Worm (Caenorhabditis elegans) whole organism, L4 larva: ENCODE data around the gene col-43.

ENCODE experiments used
- F26F4.8 ChIP-seq: fragments of 200-800 bp; sonication (Bioruptor generic); conservative IDR thresholded peaks from 2 replicates; pipeline ENCODE4 v1.3.6; 2022; ENCODE audit warnings: missing genetic modification characterization, missing compliant biosample characterization
- F37D6.2 ChIP-seq: sonication (generic microtip); optimal IDR thresholded peaks from 2 replicates; lab custom pipeline; 2016; ENCODE audit warnings: mild to moderate bottlenecking, missing genetic modification characterization, missing compliant biosample characterization
- F49E8.2 ChIP-seq: sonication (generic microtip); optimal IDR thresholded peaks from 2 replicates; lab custom pipeline; 2016; ENCODE audit warnings: missing compliant biosample characterization, mild to moderate bottlenecking, missing genetic modification characterization, borderline replicate concordance
- R02D3.7 ChIP-seq: fragments of 150-350 bp; sonication (generic microtip); optimal IDR thresholded peaks from 3 replicates; lab custom pipeline; 2014; ENCODE audit warnings: missing biosample characterization, missing genetic modification characterization
- T20F7.1 ChIP-seq: fragments of 200-800 bp; sonication (Bioruptor generic); optimal IDR thresholded peaks from 2 replicates; lab custom pipeline; 2018; ENCODE audit warnings: mild to moderate bottlenecking, missing genetic modification characterization, missing compliant biosample characterization
- Y105C5A.15 ChIP-seq: fragments of 200-800 bp; sonication (Bioruptor generic); IDR thresholded peaks from 2 replicates; pipeline ENCODE4 v1.3.6; 2022; ENCODE audit warnings: missing genetic modification characterization, missing compliant biosample characterization
- Y5F2A.4 ChIP-seq: fragments of 200-800 bp; sonication (Bioruptor generic); optimal IDR thresholded peaks from 2 replicates; lab custom pipeline; 2018; ENCODE audit warnings: mild to moderate bottlenecking, missing genetic modification characterization, missing compliant biosample characterization
- ZK546.5 ChIP-seq, 2 experiments: sonication (generic microtip); optimal IDR thresholded peaks; 2 replicates each; lab custom pipeline; 2017; ENCODE audit warnings: missing biosample characterization in 2 of 2, missing genetic modification characterization in 2 of 2
- aly-2 ChIP-seq: sonication (generic microtip); optimal IDR thresholded peaks from 2 replicates; lab custom pipeline; 2018; ENCODE audit warnings: missing biosample characterization, missing genetic modification characterization
- ama-1 ChIP-seq: fragments of 150-350 bp; optimal IDR thresholded peaks from 2 replicates; lab custom pipeline; 2014; ENCODE audit warnings: inconsistent platforms, mixed read lengths
- arid-1 ChIP-seq: fragments of 200-800 bp; sonication (Bioruptor generic); conservative IDR thresholded peaks from 2 replicates; pipeline ENCODE4 v1.3.6; 2022; ENCODE audit warnings: missing genetic modification reagents, missing genetic modification characterization, missing compliant biosample characterization
- ceh-28 ChIP-seq: fragments of 150-350 bp; optimal IDR thresholded peaks from 2 replicates; lab custom pipeline; 2014; ENCODE audit warnings: missing biosample characterization, missing genetic modification reagents, missing genetic modification characterization
- ceh-32 ChIP-seq: sonication (generic microtip); optimal IDR thresholded peaks from 2 replicates; lab custom pipeline; 2016; ENCODE audit warnings: mild to moderate bottlenecking, missing genetic modification characterization, missing compliant biosample characterization; ENCODE audit not compliant: poor library complexity
- cey-2 ChIP-seq: sonication (generic microtip); optimal IDR thresholded peaks from 3 replicates; lab custom pipeline; 2017; ENCODE audit warnings: missing genetic modification characterization, mild to moderate bottlenecking, missing compliant biosample characterization, antibody characterized with exemption, borderline replicate concordance; ENCODE audit not compliant: insufficient read depth
- daf-12 ChIP-seq: fragments of 150-350 bp; optimal IDR thresholded peaks from 2 replicates; lab custom pipeline; 2014; ENCODE audit warnings: missing biosample characterization, missing genetic modification reagents, missing genetic modification characterization
- daf-19 ChIP-seq: fragments of 200-800 bp; sonication (Bioruptor generic); conservative IDR thresholded peaks from 2 replicates; pipeline ENCODE4 v1.3.6; 2022; ENCODE audit warnings: missing genetic modification characterization, missing compliant biosample characterization
- dmd-6 ChIP-seq: fragments of 200-800 bp; sonication (Bioruptor generic); IDR thresholded peaks from 2 replicates; pipeline ENCODE4 v1.3.6; 2022; ENCODE audit warnings: missing genetic modification reagents, missing genetic modification characterization, missing compliant biosample characterization
- dmd-9 ChIP-seq: fragments of 200-800 bp; sonication (Bioruptor generic); IDR thresholded peaks from 2 replicates; pipeline ENCODE4 v1.3.6; 2022; ENCODE audit warnings: missing genetic modification reagents, missing genetic modification characterization, missing compliant biosample characterization
- dpl-1 ChIP-seq: fragments of 150-350 bp; optimal IDR thresholded peaks from 2 replicates; lab custom pipeline; 2014; ENCODE audit warnings: missing biosample characterization, missing genetic modification reagents, missing genetic modification characterization
- dve-1 ChIP-seq: sonication (generic microtip); optimal IDR thresholded peaks from 2 replicates; lab custom pipeline; 2017; ENCODE audit warnings: antibody characterized with exemption, mild to moderate bottlenecking, missing genetic modification characterization, missing compliant biosample characterization; ENCODE audit not compliant: insufficient read depth
- egl-27 ChIP-seq: sonication (generic microtip); optimal IDR thresholded peaks from 3 replicates; lab custom pipeline; 2017; ENCODE audit warnings: missing biosample characterization, missing genetic modification reagents, missing genetic modification characterization
- gei-8 ChIP-seq: fragments of 200-800 bp; sonication (Bioruptor generic); optimal IDR thresholded peaks from 2 replicates; lab custom pipeline; 2018; ENCODE audit warnings: mild to moderate bottlenecking, missing genetic modification characterization, missing compliant biosample characterization
- hlh-30 ChIP-seq: sonication (generic microtip); optimal IDR thresholded peaks from 2 replicates; lab custom pipeline; 2017; ENCODE audit warnings: antibody characterized with exemption, mild to moderate bottlenecking, missing genetic modification characterization, missing compliant biosample characterization; ENCODE audit not compliant: insufficient read depth
- hmg-1.1 ChIP-seq: fragments of 200-800 bp; sonication (Bioruptor generic); IDR thresholded peaks from 2 replicates; pipeline ENCODE4 v1.3.6; 2022; ENCODE audit warnings: missing genetic modification reagents, missing genetic modification characterization, missing compliant biosample characterization
- lim-7 ChIP-seq: fragments of 200-800 bp; sonication (Bioruptor generic); IDR thresholded peaks from 2 replicates; pipeline ENCODE4 v1.3.6; 2022; ENCODE audit warnings: missing genetic modification characterization, missing compliant biosample characterization
- lin-1 ChIP-seq: fragments of 200-800 bp; sonication (Bioruptor generic); IDR thresholded peaks from 2 replicates; pipeline ENCODE4 v1.3.6; 2022; ENCODE audit warnings: missing genetic modification reagents, missing genetic modification characterization, missing compliant biosample characterization
- lin-13 ChIP-seq: fragments of 150-350 bp; optimal IDR thresholded peaks from 2 replicates; lab custom pipeline; 2014; ENCODE audit warnings: missing biosample characterization, missing genetic modification reagents, missing genetic modification characterization
- madf-9 ChIP-seq: fragments of 200-800 bp; sonication (Bioruptor generic); conservative IDR thresholded peaks from 2 replicates; pipeline ENCODE4 v1.3.6; 2022; ENCODE audit warnings: missing genetic modification reagents, missing genetic modification characterization, missing compliant biosample characterization
- mdl-1 ChIP-seq, 2 experiments: fragments of 150-350 bp in 1 of 2; sonication (generic microtip) in 1 of 2; optimal IDR thresholded peaks; 2 replicates each; lab custom pipeline; 2014 to 2017; ENCODE audit warnings: missing biosample characterization in 2 of 2, missing genetic modification characterization in 2 of 2
- mdt-29 ChIP-seq: fragments of 200-800 bp; sonication (Bioruptor generic); IDR thresholded peaks from 2 replicates; pipeline ENCODE4 v1.3.6; 2022; ENCODE audit warnings: missing genetic modification reagents, missing genetic modification characterization, missing compliant biosample characterization
- mep-1 ChIP-seq: fragments of 150-350 bp; sonication (generic microtip); optimal IDR thresholded peaks from 3 replicates; lab custom pipeline; 2014; ENCODE audit warnings: missing biosample characterization, missing genetic modification characterization
- mxl-3 ChIP-seq: fragments of 200-800 bp; sonication (Bioruptor generic); optimal IDR thresholded peaks from 2 replicates; lab custom pipeline; 2018; ENCODE audit warnings: mild to moderate bottlenecking, missing genetic modification characterization, missing compliant biosample characterization
- nhr-111 ChIP-seq: fragments of 200-800 bp; sonication (Bioruptor generic); optimal IDR thresholded peaks from 2 replicates; lab custom pipeline; 2018; ENCODE audit warnings: mild to moderate bottlenecking, missing genetic modification characterization, missing compliant biosample characterization
- nhr-237 ChIP-seq: sonication (generic microtip); optimal IDR thresholded peaks from 2 replicates; lab custom pipeline; 2017; ENCODE audit warnings: missing biosample characterization, missing genetic modification characterization
- nhr-48 ChIP-seq: sonication (generic microtip); optimal IDR thresholded peaks from 2 replicates; lab custom pipeline; 2016; ENCODE audit warnings: mild to moderate bottlenecking, missing genetic modification characterization, missing compliant biosample characterization
- nhr-77 ChIP-seq: fragments of 150-350 bp; optimal IDR thresholded peaks from 2 replicates; lab custom pipeline; 2014; ENCODE audit warnings: missing biosample characterization, missing genetic modification characterization
- php-3 ChIP-seq: fragments of 200-800 bp; sonication (Bioruptor generic); IDR thresholded peaks from 2 replicates; pipeline ENCODE4 v1.3.6; 2022; ENCODE audit warnings: missing genetic modification reagents, missing genetic modification characterization, missing compliant biosample characterization
- saeg-2 ChIP-seq: fragments of 200-800 bp; sonication (Bioruptor generic); IDR thresholded peaks from 2 replicates; pipeline ENCODE4 v1.3.6; 2022; ENCODE audit warnings: missing genetic modification reagents, missing genetic modification characterization, missing compliant biosample characterization
- sdz-12 ChIP-seq: fragments of 200-800 bp; sonication (Bioruptor generic); optimal IDR thresholded peaks from 2 replicates; lab custom pipeline; 2018; ENCODE audit warnings: mild to moderate bottlenecking, missing genetic modification characterization, missing compliant biosample characterization
- set-16 ChIP-seq: fragments of 200-800 bp; sonication (Bioruptor generic); IDR thresholded peaks from 2 replicates; pipeline ENCODE4 v1.3.6; 2022; ENCODE audit warnings: missing genetic modification reagents, missing genetic modification characterization, missing compliant biosample characterization
- spr-1 ChIP-seq: sonication (generic microtip); optimal IDR thresholded peaks from 2 replicates; lab custom pipeline; 2016; ENCODE audit warnings: mild to moderate bottlenecking, missing genetic modification characterization, missing compliant biosample characterization
- unc-62 ChIP-seq, 3 experiments: fragments of 150-350 bp in 1 of 3; sonication (generic microtip); optimal IDR thresholded peaks in 2 of 3; peaks in 1 of 3; 1 replicate in 1 of 3; 2 replicates in 2 of 3; lab custom pipeline; 2014 to 2017; ENCODE audit warnings: missing biosample characterization in 3 of 3, missing genetic modification characterization in 3 of 3, missing genetic modification reagents in 3 of 3, missing genotype in 1 of 3
- zag-1 ChIP-seq: fragments of 150-350 bp; optimal IDR thresholded peaks from 2 replicates; lab custom pipeline; 2014; ENCODE audit warnings: missing biosample characterization, missing genetic modification characterization
- zfp-3 ChIP-seq: fragments of 200-800 bp; sonication (Bioruptor generic); conservative IDR thresholded peaks from 2 replicates; pipeline ENCODE4 v1.3.6; 2022; ENCODE audit warnings: missing genetic modification reagents, missing genetic modification characterization, missing compliant biosample characterization
- zip-11 ChIP-seq: fragments of 200-800 bp; sonication (Bioruptor generic); IDR thresholded peaks from 2 replicates; pipeline ENCODE4 v1.3.6; 2022; ENCODE audit warnings: missing genetic modification characterization, missing compliant biosample characterization

The col-43 gene

ce11 chrV:8050811-8051210 lies at the start of gene col-43:
col-43 (minus strand) TSS chrV:8050911.
- TF ChIP-seq gei-8 (GFP tag; lab: Kevin White, UChicago) (no peak), lin-13 (GFP tag; lab: Kevin White, UChicago) (no peak), arid-1 (no peak), dpl-1 (GFP tag; lab: Kevin White, UChicago) (no peak), zag-1 (tag; lab: Kevin White, UChicago) (no peak), ceh-28 (tag; lab: Kevin White, UChicago) (no peak), hmg-1.1 (GFP tag; lab: Robert Waterston, UW) (no peak), Y105C5A.15 (GFP tag; lab: Robert Waterston, UW) (no peak), T20F7.1 (GFP tag; lab: Kevin White, UChicago) (no peak), Y5F2A.4 (GFP tag; lab: Kevin White, UChicago) (no peak), mep-1 (tag; lab: Kevin White, UChicago) (no peak), zip-11 (no peak), madf-9 (GFP tag; lab: Robert Waterston, UW) (no peak), egl-27 (tag; lab: Kevin White, UChicago) (no peak), mdl-1 (tag; optimal IDR thresholded peaks at IDR 0.05; lab: Kevin White, UChicago) (no peak), F37D6.2 (no peak)
- TF ChIP-seq, all 104 proteins: peak for 0

ce11 chrV:8099306-8099705 lies 48.6 kb upstream of the col-43 start, which contains the start of gene sdz-23:
sdz-23 (plus strand) TSS chrV:8099606.
- no peak for TF ChIP-seq cey-2 (tag; lab: Kevin White, UChicago)
- no peak for TF ChIP-seq ceh-32
- TF ChIP-seq F26F4.8 (GFP tag; lab: Robert Waterston, UW), result no peak
- TF ChIP-seq dve-1 (tag; lab: Kevin White, UChicago), result no peak
- TF ChIP-seq nhr-111, result no peak
- no peak for TF ChIP-seq ama-1 (lab: Kevin White, UChicago)
- TF ChIP-seq F49E8.2 (tag; lab: Kevin White, UChicago), result no peak
- TF ChIP-seq R02D3.7 (tag; lab: Kevin White, UChicago), result no peak
- TF ChIP-seq madf-9 (GFP tag; lab: Robert Waterston, UW), result no peak
- TF ChIP-seq php-3 (GFP tag; lab: Robert Waterston, UW), result no peak
- no peak for TF ChIP-seq lim-7 (GFP tag; lab: Robert Waterston, UW)
- no peak for TF ChIP-seq spr-1 (tag; lab: Kevin White, UChicago)
- TF ChIP-seq nhr-237, result no peak
- TF ChIP-seq unc-62 (GFP tag; optimal IDR thresholded peaks at IDR 0.05 in 1 of 2; lab: Kevin White, UChicago), result no peak
- no peak for TF ChIP-seq unc-62 (tag; optimal IDR thresholded peaks at IDR 0.05; lab: Kevin White, UChicago)
- TF ChIP-seq dmd-9 (GFP tag; lab: Robert Waterston, UW), result no peak
- TF ChIP-seq dpl-1 (GFP tag; lab: Kevin White, UChicago), result no peak
- TF ChIP-seq mdt-29 (GFP tag; lab: Robert Waterston, UW), result no peak

- TF ChIP-seq dpl-1 (GFP tag; lab: Kevin White, UChicago), result no peak
- TF ChIP-seq set-16 (GFP tag; lab: Robert Waterston, UW), result no peak
- no peak for TF ChIP-seq F26F4.8 (GFP tag; lab: Robert Waterston, UW)
- TF ChIP-seq daf-19, result no peak
- TF ChIP-seq daf-12 (tag; lab: Kevin White, UChicago), result no peak
- no peak for TF ChIP-seq madf-9 (GFP tag; lab: Robert Waterston, UW)
- no peak for TF ChIP-seq zfp-3
- no peak for TF ChIP-seq aly-2
- TF ChIP-seq saeg-2, result no peak
- no peak for TF ChIP-seq sdz-12 (GFP tag; lab: Kevin White, UChicago)
- no peak for TF ChIP-seq cey-2 (tag; lab: Kevin White, UChicago)
- TF ChIP-seq ZK546.5 (tag; optimal IDR thresholded peaks at IDR 0.05; lab: Kevin White, UChicago), result no peak
- no peak for TF ChIP-seq nhr-77 (tag; lab: Kevin White, UChicago)
- TF ChIP-seq mdt-29 (GFP tag; lab: Robert Waterston, UW), result no peak
- no peak for TF ChIP-seq dmd-6 (GFP tag; lab: Robert Waterston, UW)
- no peak for TF ChIP-seq mxl-3 (GFP tag; lab: Kevin White, UChicago)
- TF ChIP-seq F37D6.2, result no peak
- TF ChIP-seq nhr-48, result no peak
- no peak for TF ChIP-seq lin-1 (GFP tag; lab: Robert Waterston, UW)
- TF ChIP-seq hlh-30 (tag; lab: Kevin White, UChicago), result no peak
Measured at ce11 chrV:8098239-8098638, 47.5 kb upstream of the col-43 start, which contains the start of gene str-145. str-145 (minus strand) TSS chrV:8098339.
